Worm (Caenorhabditis elegans): ENCODE results near the gene daf-9.
A peak's percentile ranks its signal among the peaks of the same experiment; 100 is the strongest.

Gene daf-9

ce11 chrX:6205325-6205724 lies 8.6 kb downstream of the daf-9 start:
- TF ChIP-seq hnd-1 (tag; optimal IDR thresholded peaks at IDR 0.05) (no peak), tbx-37 (GFP tag; conservative IDR thresholded peaks at IDR 0.05) (no peak), ama-1 (optimal IDR thresholded peaks at IDR 0.05) (no peak), scrt-1 (GFP tag; IDR thresholded peaks at IDR 0.05) (no peak), aly-1 (tag; optimal IDR thresholded peaks at IDR 0.05) (no peak), tra-4 (tag; optimal IDR thresholded peaks at IDR 0.05) (no peak), ceh-36 (tag; optimal IDR thresholded peaks at IDR 0.05) (no peak), hmg-4 (GFP tag; optimal IDR thresholded peaks at IDR 0.05) (no peak), ets-7 (tag; optimal IDR thresholded peaks at IDR 0.05) (no peak), flt-1 (GFP tag; IDR thresholded peaks at IDR 0.05) (no peak), tbx-11 (GFP tag; IDR thresholded peaks at IDR 0.05) (no peak), hmbx-1 (tag; optimal IDR thresholded peaks at IDR 0.05) (no peak)

ce11 chrX:6206305-6206704 lies 9.6 kb downstream of the daf-9 start, which contains the start of gene mtp-18:
mtp-18 (minus strand) TSS chrX:6206405.
- TF ChIP-seq ama-1 (optimal IDR thresholded peaks at IDR 0.05) (no peak), hmg-4 (GFP tag; optimal IDR thresholded peaks at IDR 0.05) (no peak), ets-7 (tag; optimal IDR thresholded peaks at IDR 0.05) (no peak), flt-1 (GFP tag; IDR thresholded peaks at IDR 0.05) (no peak), F13C5.2 (tag; optimal IDR thresholded peaks at IDR 0.05) (no peak), tbx-11 (GFP tag; IDR thresholded peaks at IDR 0.05) (no peak), hmbx-1 (tag; optimal IDR thresholded peaks at IDR 0.05) (no peak), pes-1 (GFP tag; IDR thresholded peaks at IDR 0.05) (no peak), hnd-1 (tag; optimal IDR thresholded peaks at IDR 0.05) (no peak), sea-1 (GFP tag; conservative IDR thresholded peaks at IDR 0.05) (no peak)

- TF ChIP-seq tra-4 (tag; optimal IDR thresholded peaks at IDR 0.05) (peak; percentile 95), tbx-37 (GFP tag; conservative IDR thresholded peaks at IDR 0.05) (peak; percentile 98), pes-1 (GFP tag; IDR thresholded peaks at IDR 0.05) (peak; percentile 98), hmg-4 (GFP tag; optimal IDR thresholded peaks at IDR 0.05) (peak; percentile 100), sea-1 (GFP tag; conservative IDR thresholded peaks at IDR 0.05) (peak; percentile 98), B0310.2 (tag; optimal IDR thresholded peaks at IDR 0.05) (peak; percentile 96), ceh-13 (GFP tag; optimal IDR thresholded peaks at IDR 0.05) (peak; percentile 93), tbx-11 (GFP tag; IDR thresholded peaks at IDR 0.05) (peak; percentile 97), flt-1 (GFP tag; IDR thresholded peaks at IDR 0.05) (peak; percentile 95), scrt-1 (GFP tag; IDR thresholded peaks at IDR 0.05) (peak; percentile 94), aly-1 (tag; optimal IDR thresholded peaks at IDR 0.05) (peak; percentile 98), ama-1 (optimal IDR thresholded peaks at IDR 0.05) (peak; percentile 58), hnd-1 (tag; optimal IDR thresholded peaks at IDR 0.05) (peak; percentile 95), ceh-36 (tag; optimal IDR thresholded peaks at IDR 0.05) (peak; percentile 93), ets-7 (tag; optimal IDR thresholded peaks at IDR 0.05) (peak; percentile 96), F13C5.2 (tag; optimal IDR thresholded peaks at IDR 0.05) (peak; percentile 99), hmbx-1 (tag; optimal IDR thresholded peaks at IDR 0.05) (peak; percentile 85)
Measured at ce11 chrX:6207687-6208088, 11.0 kb downstream of the daf-9 start, which contains the start of gene T13C5.6. T13C5.6 (minus strand) TSS chrX:6207687.

ce11 chrX:6208463-6208862 lies 11.7 kb downstream of the daf-9 start, which contains the start of gene C14F11.7:
C14F11.7 (minus strand) TSS chrX:6208563.
- TF ChIP-seq hmg-4 (GFP tag; optimal IDR thresholded peaks at IDR 0.05) (no peak), sea-1 (GFP tag; conservative IDR thresholded peaks at IDR 0.05) (no peak), ceh-36 (tag; optimal IDR thresholded peaks at IDR 0.05) (no peak), tbx-37 (GFP tag; conservative IDR thresholded peaks at IDR 0.05) (no peak), tra-4 (tag; optimal IDR thresholded peaks at IDR 0.05) (no peak), ets-7 (tag; optimal IDR thresholded peaks at IDR 0.05) (no peak), ceh-13 (GFP tag; optimal IDR thresholded peaks at IDR 0.05) (no peak), ama-1 (optimal IDR thresholded peaks at IDR 0.05) (no peak), pes-1 (GFP tag; IDR thresholded peaks at IDR 0.05) (no peak), B0310.2 (tag; optimal IDR thresholded peaks at IDR 0.05) (no peak), hmbx-1 (tag; optimal IDR thresholded peaks at IDR 0.05) (no peak), tbx-11 (GFP tag; IDR thresholded peaks at IDR 0.05) (no peak), scrt-1 (GFP tag; IDR thresholded peaks at IDR 0.05) (no peak), F13C5.2 (tag; optimal IDR thresholded peaks at IDR 0.05) (no peak), aly-1 (tag; optimal IDR thresholded peaks at IDR 0.05) (no peak), flt-1 (GFP tag; IDR thresholded peaks at IDR 0.05) (no peak), hnd-1 (tag; optimal IDR thresholded peaks at IDR 0.05) (no peak)

- TF ChIP-seq F13C5.2 (tag; optimal IDR thresholded peaks at IDR 0.05): no peak
- TF ChIP-seq hmg-4 (GFP tag; optimal IDR thresholded peaks at IDR 0.05): no peak
- no peak for TF ChIP-seq ets-7 (tag; optimal IDR thresholded peaks at IDR 0.05)
- TF ChIP-seq sea-1 (GFP tag; conservative IDR thresholded peaks at IDR 0.05): no peak
- no peak for TF ChIP-seq ceh-13 (GFP tag; optimal IDR thresholded peaks at IDR 0.05)
- TF ChIP-seq tbx-37 (GFP tag; conservative IDR thresholded peaks at IDR 0.05): no peak
- TF ChIP-seq flt-1 (GFP tag; IDR thresholded peaks at IDR 0.05): no peak
- no peak for TF ChIP-seq ama-1 (optimal IDR thresholded peaks at IDR 0.05)
- TF ChIP-seq B0310.2 (tag; optimal IDR thresholded peaks at IDR 0.05): no peak
- TF ChIP-seq hmbx-1 (tag; optimal IDR thresholded peaks at IDR 0.05): no peak
- TF ChIP-seq scrt-1 (GFP tag; IDR thresholded peaks at IDR 0.05): no peak
- TF ChIP-seq hnd-1 (tag; optimal IDR thresholded peaks at IDR 0.05): no peak
- TF ChIP-seq ceh-36 (tag; optimal IDR thresholded peaks at IDR 0.05): no peak
- no peak for TF ChIP-seq tra-4 (tag; optimal IDR thresholded peaks at IDR 0.05)
- no peak for TF ChIP-seq pes-1 (GFP tag; IDR thresholded peaks at IDR 0.05)
- TF ChIP-seq tbx-11 (GFP tag; IDR thresholded peaks at IDR 0.05): no peak
- no peak for TF ChIP-seq aly-1 (tag; optimal IDR thresholded peaks at IDR 0.05)
Measured at ce11 chrX:6211322-6211820, 14.6 kb downstream of the daf-9 start.

ce11 chrX:6216551-6216950 lies 19.8 kb downstream of the daf-9 start, which contains the start of gene lrch-1:
lrch-1 (minus strand) TSS chrX:6216651.
- TF ChIP-seq tbx-11 (GFP tag; IDR thresholded peaks at IDR 0.05) (no peak), flt-1 (GFP tag; IDR thresholded peaks at IDR 0.05) (no peak), ceh-13 (GFP tag; optimal IDR thresholded peaks at IDR 0.05) (no peak), pes-1 (GFP tag; IDR thresholded peaks at IDR 0.05) (no peak), tbx-37 (GFP tag; conservative IDR thresholded peaks at IDR 0.05) (no peak), tra-4 (tag; optimal IDR thresholded peaks at IDR 0.05) (no peak), sea-1 (GFP tag; conservative IDR thresholded peaks at IDR 0.05) (no peak), aly-1 (tag; optimal IDR thresholded peaks at IDR 0.05) (no peak), hmbx-1 (tag; optimal IDR thresholded peaks at IDR 0.05) (no peak), ets-7 (tag; optimal IDR thresholded peaks at IDR 0.05) (no peak), B0310.2 (tag; optimal IDR thresholded peaks at IDR 0.05) (no peak), F13C5.2 (tag; optimal IDR thresholded peaks at IDR 0.05) (no peak), ama-1 (optimal IDR thresholded peaks at IDR 0.05) (no peak), scrt-1 (GFP tag; IDR thresholded peaks at IDR 0.05) (no peak)
